Fruit fly (Drosophila melanogaster): ENCODE results near the gene iPLA2-VIA.

The iPLA2-VIA gene

DNA sequence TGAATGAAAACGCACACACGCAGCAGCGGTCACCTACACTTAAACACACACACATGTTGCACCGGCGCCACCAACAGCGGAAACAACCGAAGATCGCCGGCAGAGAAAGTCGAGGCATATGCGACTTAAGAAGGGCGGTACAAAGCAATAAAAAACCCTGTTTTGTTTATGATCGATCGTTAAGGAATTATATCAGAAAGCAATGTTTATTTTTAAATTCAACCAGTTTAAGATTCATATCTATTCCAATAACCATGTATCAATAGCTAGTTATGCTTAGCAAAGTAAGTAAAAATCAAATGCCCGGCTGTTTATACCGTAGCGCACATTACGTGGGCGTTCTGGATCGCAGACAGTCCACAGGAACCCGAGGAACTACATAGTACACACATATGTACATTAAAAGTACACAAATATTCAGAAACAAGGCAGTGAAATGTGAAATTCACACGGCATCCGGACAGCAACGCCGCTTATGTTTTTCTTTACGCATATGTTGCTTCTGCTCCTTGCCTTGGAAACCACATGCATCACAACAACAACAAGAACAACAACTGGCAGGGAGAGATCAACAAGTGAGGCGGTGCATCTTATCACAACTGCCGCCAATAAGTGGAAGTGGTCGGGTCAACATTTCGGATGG is 8.2 kb downstream of the iPLA2-VIA start (continued):
- peak; percentile 96 for TF ChIP-seq CG33213 (GFP tag; optimal IDR thresholded peaks at IDR 0.05)
- TF ChIP-seq CG12391 (tag; optimal IDR thresholded peaks at IDR 0.05), result peak; percentile 97
- no peak for TF ChIP-seq gfzf (GFP tag; optimal IDR thresholded peaks at IDR 0.05)
- TF ChIP-seq schlank (tag; optimal IDR thresholded peaks at IDR 0.05), result peak; percentile 76
- no peak for TF ChIP-seq Tbp (GFP tag; optimal IDR thresholded peaks at IDR 0.05)
- peak; percentile 99 for TF ChIP-seq Side (GFP tag; optimal IDR thresholded peaks at IDR 0.05)
- no peak for TF ChIP-seq hbn (GFP tag; IDR thresholded peaks at IDR 0.05; ENCODE audit: partially characterized antibody)
- peak; percentile 99 for TF ChIP-seq Xrp1 (GFP tag; IDR thresholded peaks at IDR 0.05)
- no peak for TF ChIP-seq CG7963 (GFP tag; IDR thresholded peaks at IDR 0.05; ENCODE audit: partially characterized antibody)
- peak; percentile 97 for TF ChIP-seq nerfin-1 (tag; optimal IDR thresholded peaks at IDR 0.05)
- TF ChIP-seq CG2712 (tag; optimal IDR thresholded peaks at IDR 0.05), result peak; percentile 99
- peak; percentile 94 for TF ChIP-seq ab (GFP tag; optimal IDR thresholded peaks at IDR 0.05)
- TF ChIP-seq gsb-n (tag; optimal IDR thresholded peaks at IDR 0.05), result peak; percentile 97
- TF ChIP-seq ems (GFP tag; optimal IDR thresholded peaks at IDR 0.05), result peak; percentile 98
- TF ChIP-seq CG18476 (GFP tag; optimal IDR thresholded peaks at IDR 0.05), result peak; percentile 97
- TF ChIP-seq CG13894 (tag; optimal IDR thresholded peaks at IDR 0.05), result peak; percentile 74
- TF ChIP-seq CG6683 (GFP tag; optimal IDR thresholded peaks at IDR 0.05), result peak; percentile 87
- peak; percentile 95 for TF ChIP-seq salm (tag; optimal IDR thresholded peaks at IDR 0.05)
- peak; percentile 85 for TF ChIP-seq Aef1 (GFP tag; IDR thresholded peaks at IDR 0.05)
- TF ChIP-seq ci (GFP tag; IDR thresholded peaks at IDR 0.05), result peak; percentile 99
- TF ChIP-seq tna (GFP tag; IDR thresholded peaks at IDR 0.05; ENCODE audit: partially characterized antibody), result no peak
- no peak for TF ChIP-seq CG8478 (optimal IDR thresholded peaks at IDR 0.05)
- TF ChIP-seq gro (GFP tag; optimal IDR thresholded peaks at IDR 0.05), result peak; percentile 93
- TF ChIP-seq fd102C (GFP tag; optimal IDR thresholded peaks at IDR 0.05), result peak; percentile 98
- TF ChIP-seq CG10462 (GFP tag; optimal IDR thresholded peaks at IDR 0.05), result peak; percentile 96
- TF ChIP-seq esg (GFP tag; conservative IDR thresholded peaks at IDR 0.05), result peak; percentile 96
- peak; percentile 99 for TF ChIP-seq dmrt11E (tag; optimal IDR thresholded peaks at IDR 0.05)
- peak; percentile 96 for TF ChIP-seq CG17186 (GFP tag; optimal IDR thresholded peaks at IDR 0.05)
- TF ChIP-seq CG2116 (GFP tag; optimal IDR thresholded peaks at IDR 0.05), result peak; percentile 60
- TF ChIP-seq zfh2 (GFP tag; optimal IDR thresholded peaks at IDR 0.05), result peak; percentile 89
- no peak for TF ChIP-seq Dref (GFP tag; IDR thresholded peaks at IDR 0.05)
- TF ChIP-seq CG15601 (tag; optimal IDR thresholded peaks at IDR 0.05), result peak; percentile 96
- TF ChIP-seq unc-4 (GFP tag; IDR thresholded peaks at IDR 0.05; ENCODE audit: partially characterized antibody), result no peak
- TF ChIP-seq bab2 (GFP tag; optimal IDR thresholded peaks at IDR 0.05), result peak; percentile 97
- no peak for TF ChIP-seq Doc3 (GFP tag; IDR thresholded peaks at IDR 0.05; ENCODE audit: partially characterized antibody)
- TF ChIP-seq CG13123 (GFP tag; optimal IDR thresholded peaks at IDR 0.05), result peak; percentile 94
- peak; percentile 96 for TF ChIP-seq Gsc (GFP tag; IDR thresholded peaks at IDR 0.05)
- peak; percentile 65 for TF ChIP-seq CG18011 (GFP tag; optimal IDR thresholded peaks at IDR 0.05)
- peak; percentile 90 for TF ChIP-seq CG12659 (GFP tag; optimal IDR thresholded peaks at IDR 0.05)
- peak; percentile 98 for TF ChIP-seq Antp (GFP tag; optimal IDR thresholded peaks at IDR 0.05)
- TF ChIP-seq sna (GFP tag; IDR thresholded peaks at IDR 0.05; ENCODE audit: partially characterized antibody), result no peak
- TF ChIP-seq HLH54F (GFP tag; optimal IDR thresholded peaks at IDR 0.05), result peak; percentile 96
- no peak for TF ChIP-seq usp (GFP tag; optimal IDR thresholded peaks at IDR 0.05)
- TF ChIP-seq CG1233 (GFP tag; optimal IDR thresholded peaks at IDR 0.05), result peak; percentile 94
- TF ChIP-seq YL-1 (GFP tag; optimal IDR thresholded peaks at IDR 0.05), result peak; percentile 54
- peak; percentile 81 for TF ChIP-seq Ravus (GFP tag; IDR thresholded peaks at IDR 0.05)
- peak; percentile 98 for TF ChIP-seq CG5245 (GFP tag; optimal IDR thresholded peaks at IDR 0.05)
- peak; percentile 68 for TF ChIP-seq HLHmδ (GFP tag; optimal IDR thresholded peaks at IDR 0.05)
- peak; percentile 96 for TF ChIP-seq Camta (GFP tag; optimal IDR thresholded peaks at IDR 0.05)
- TF ChIP-seq Lhr (GFP tag; optimal IDR thresholded peaks at IDR 0.05), result peak; percentile 93

All from whole organism, embryonic.